Comparison of ENCODE assay signal across 1 fruit fly cellular context in the genomic region with DNA sequence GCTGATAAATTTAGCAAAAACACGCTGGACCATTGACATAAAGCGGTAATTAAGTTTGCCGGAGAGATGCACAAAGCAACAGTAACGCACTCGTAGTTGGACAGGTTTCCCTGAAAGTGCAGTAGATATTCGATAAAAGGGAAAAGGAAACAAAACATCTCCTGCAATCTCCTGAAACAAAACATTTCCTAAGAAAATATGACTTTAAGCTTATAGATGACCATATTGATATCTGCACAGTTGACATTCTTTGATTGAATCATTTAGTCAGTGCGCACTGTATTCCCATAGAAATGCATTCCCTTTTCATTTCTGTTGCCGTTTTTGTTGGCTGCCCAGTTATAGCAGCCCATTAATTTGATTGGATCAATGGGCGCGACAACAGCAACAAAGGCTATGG.
A peak's percentile ranks its signal among the peaks of the same experiment; 100 is the strongest.
TF ChIP-seq lines count a peak whose summit lies in the region.

No protein-coding gene starts in this region.

TF ChIP-seq in whole organism, embryonic, 481 proteins besides CTCF, POLR2A, EP300 and RAD21 (continued from another document and continues in another):
- TF ChIP-seq CG1647 (GFP tag; optimal IDR thresholded peaks at IDR 0.05; lab: Kevin White, UChicago) (no peak), chn (GFP tag; optimal IDR thresholded peaks at IDR 0.05; lab: Kevin White, UChicago) (peak; percentile 48), fd96Cb (tag; optimal IDR thresholded peaks at IDR 0.05; lab: Kevin White, UChicago) (peak; percentile 41), CG11093 (GFP tag; IDR thresholded peaks at IDR 0.05; lab: Robert Waterston, UW) (no peak), ash1 (GFP tag; optimal IDR thresholded peaks at IDR 0.05; lab: Kevin White, UChicago) (no peak), bsh (GFP tag; optimal IDR thresholded peaks at IDR 0.05; lab: Kevin White, UChicago) (peak; percentile 42 to 85), HHEX (GFP tag; optimal IDR thresholded peaks at IDR 0.05; lab: Kevin White, UChicago) (no peak), croc (GFP tag; conservative IDR thresholded peaks at IDR 0.05; lab: Robert Waterston, UW) (peak; percentile 58), CG10979 (tag; optimal IDR thresholded peaks at IDR 0.05; lab: Kevin White, UChicago) (peak; percentile 48), CG15073 (GFP tag; optimal IDR thresholded peaks at IDR 0.05; lab: Kevin White, UChicago) (no peak), btn (GFP tag; optimal IDR thresholded peaks at IDR 0.05; lab: Kevin White, UChicago) (peak; percentile 1), eve (GFP tag; optimal IDR thresholded peaks at IDR 0.05; lab: Kevin White, UChicago) (peak in 1 of 2 experiments; percentile 78), Sox100B (GFP tag; optimal IDR thresholded peaks at IDR 0.05; lab: Kevin White, UChicago) (peak; percentile 21), CG31365 (tag; optimal IDR thresholded peaks at IDR 0.05; lab: Kevin White, UChicago) (no peak), Ssrp (tag; optimal IDR thresholded peaks at IDR 0.05; lab: Kevin White, UChicago) (peak; percentile 76), tna (GFP tag; IDR thresholded peaks at IDR 0.05; lab: Robert Waterston, UW; ENCODE audit: partially characterized antibody) (no peak), dmrt99B (tag; optimal IDR thresholded peaks at IDR 0.05; lab: Kevin White, UChicago) (peak; percentile 49), pho (GFP tag; optimal IDR thresholded peaks at IDR 0.05; lab: Kevin White, UChicago) (no peak), CG12236 (GFP tag; optimal IDR thresholded peaks at IDR 0.05; lab: Kevin White, UChicago) (peak; percentile 23), ranshi (GFP tag; IDR thresholded peaks at IDR 0.05; lab: Robert Waterston, UW) (peak; percentile 30; the same call in 1 of the 2 replicates), CG9817 (tag; optimal IDR thresholded peaks at IDR 0.05; lab: Kevin White, UChicago) (peak; percentile 10), Chrac-16 (GFP tag; optimal IDR thresholded peaks at IDR 0.05; lab: Kevin White, UChicago) (peak; percentile 66), CG18619 (GFP tag; optimal IDR thresholded peaks at IDR 0.05; lab: Kevin White, UChicago) (peak; percentile 21), Sry-β (GFP tag; optimal IDR thresholded peaks at IDR 0.05; lab: Kevin White, UChicago) (no peak), ara (GFP tag; IDR thresholded peaks at IDR 0.05; lab: Robert Waterston, UW) (peak; percentile 70), CG30403 (GFP tag; optimal IDR thresholded peaks at IDR 0.05; lab: Kevin White, UChicago) (peak; percentile 16), tap (tag; optimal IDR thresholded peaks at IDR 0.05; lab: Kevin White, UChicago) (no peak), CG12391 (tag; optimal IDR thresholded peaks at IDR 0.05; lab: Kevin White, UChicago) (peak; percentile 62), psq (GFP tag; optimal IDR thresholded peaks at IDR 0.05; lab: Kevin White, UChicago) (no peak), NC2β (GFP tag; optimal IDR thresholded peaks at IDR 0.05; lab: Kevin White, UChicago) (peak; percentile 34), dysf (GFP tag; IDR thresholded peaks at IDR 0.05; lab: Robert Waterston, UW) (0 out of 3 replicates have a peak, but pooled peaks have one; percentile 43), unc-4 (GFP tag; IDR thresholded peaks at IDR 0.05; lab: Robert Waterston, UW; ENCODE audit: partially characterized antibody) (no peak), salm (tag; optimal IDR thresholded peaks at IDR 0.05; lab: Kevin White, UChicago) (peak; percentile 41), CG34422 (GFP tag; IDR thresholded peaks at IDR 0.05; lab: Robert Waterston, UW) (peak; percentile 13; the same call in 2 of the 3 replicates), CG33557 (GFP tag; optimal IDR thresholded peaks at IDR 0.05; lab: Kevin White, UChicago) (peak; percentile 60), zen (tag; optimal IDR thresholded peaks at IDR 0.05; lab: Kevin White, UChicago) (peak; percentile 35), Hr51 (GFP tag; optimal IDR thresholded peaks at IDR 0.05; lab: Kevin White, UChicago) (peak in 1 of 2 experiments; percentile 55), lmd (GFP tag; IDR thresholded peaks at IDR 0.05; lab: Robert Waterston, UW) (peak; percentile 66), run (tag; optimal IDR thresholded peaks at IDR 0.05; lab: Kevin White, UChicago) (peak; percentile 2), Hmx (GFP tag; optimal IDR thresholded peaks at IDR 0.05; lab: Kevin White, UChicago) (no peak), ATbp (GFP tag; optimal IDR thresholded peaks at IDR 0.05; lab: Kevin White, UChicago) (peak; percentile 74), sisA (GFP tag; IDR thresholded peaks at IDR 0.05; lab: Robert Waterston, UW) (peak; percentile 79), CG6791 (GFP tag; IDR thresholded peaks at IDR 0.05; lab: Robert Waterston, UW; ENCODE audit: partially characterized antibody) (no peak), ab (GFP tag; optimal IDR thresholded peaks at IDR 0.05; lab: Kevin White, UChicago) (peak; percentile 62), ase (GFP tag; IDR thresholded peaks at IDR 0.05; lab: Robert Waterston, UW) (0 out of 3 replicates have a peak, but pooled peaks have one; percentile 34), CG11723 (GFP tag; optimal IDR thresholded peaks at IDR 0.05; lab: Kevin White, UChicago) (peak; percentile 7), twi (tag; optimal IDR thresholded peaks at IDR 0.05; lab: Kevin White, UChicago) (peak; percentile 36), oc (tag; optimal IDR thresholded peaks at IDR 0.05; lab: Kevin White, UChicago) (peak; percentile 79), Awh (GFP tag; IDR thresholded peaks at IDR 0.05; lab: Robert Waterston, UW) (peak; percentile 90), az2 (GFP tag; optimal IDR thresholded peaks at IDR 0.05; lab: Kevin White, UChicago) (peak; percentile 80), hth (optimal IDR thresholded peaks at IDR 0.05; lab: Kevin White, UChicago) (no peak), emc (GFP tag; optimal IDR thresholded peaks at IDR 0.05; lab: Kevin White, UChicago) (no peak), CG17802 (tag; optimal IDR thresholded peaks at IDR 0.05; lab: Kevin White, UChicago) (no peak), pnt (GFP tag; optimal IDR thresholded peaks at IDR 0.05; lab: Kevin White, UChicago) (peak; percentile 42), Gug (GFP tag; IDR thresholded peaks at IDR 0.05; lab: Robert Waterston, UW) (peak; percentile 29; the same call in 2 of the 4 replicates), CG30431 (GFP tag; optimal IDR thresholded peaks at IDR 0.05; lab: Kevin White, UChicago) (no peak), CG9437 (GFP tag; optimal IDR thresholded peaks at IDR 0.05; lab: Kevin White, UChicago) (peak; percentile 2), mirr (GFP tag; optimal IDR thresholded peaks at IDR 0.05; lab: Kevin White, UChicago) (no peak), nmo (GFP tag; optimal IDR thresholded peaks at IDR 0.05; lab: Kevin White, UChicago) (peak; percentile 74), phol (tag; optimal IDR thresholded peaks at IDR 0.05; lab: Kevin White, UChicago) (peak; percentile 41), CG15696 (tag; optimal IDR thresholded peaks at IDR 0.05; lab: Kevin White, UChicago) (peak; percentile 59), CG17568 (GFP tag; optimal IDR thresholded peaks at IDR 0.05; lab: Kevin White, UChicago) (peak; percentile 6), CG12769 (tag; optimal IDR thresholded peaks at IDR 0.05; lab: Kevin White, UChicago) (peak; percentile 39), CG13775 (GFP tag; optimal IDR thresholded peaks at IDR 0.05; lab: Kevin White, UChicago) (peak; percentile 12), tx (GFP tag; optimal IDR thresholded peaks at IDR 0.05; lab: Kevin White, UChicago) (peak; percentile 39), CG1602 (GFP tag; optimal IDR thresholded peaks at IDR 0.05; lab: Kevin White, UChicago) (peak; percentile 50), Abd-B (GFP tag; optimal IDR thresholded peaks at IDR 0.05; lab: Kevin White, UChicago) (peak; percentile 6), CG8944 (GFP tag; optimal IDR thresholded peaks at IDR 0.05; lab: Kevin White, UChicago) (peak; percentile 49), gcm (GFP tag; optimal IDR thresholded peaks at IDR 0.05; lab: Kevin White, UChicago) (peak; percentile 34), CG2202 (tag; optimal IDR thresholded peaks at IDR 0.05; lab: Kevin White, UChicago) (peak; percentile 46), trh (GFP tag; optimal IDR thresholded peaks at IDR 0.05; lab: Kevin White, UChicago) (peak; percentile 7), CG17829 (tag; optimal IDR thresholded peaks at IDR 0.05; lab: Kevin White, UChicago) (peak; percentile 34), CG14860 (GFP tag; IDR thresholded peaks at IDR 0.05; lab: Robert Waterston, UW; ENCODE audit: partially characterized antibody) (no peak), Dek (tag; optimal IDR thresholded peaks at IDR 0.05; lab: Kevin White, UChicago) (no peak), Dip3 (GFP tag; optimal IDR thresholded peaks at IDR 0.05; lab: Kevin White, UChicago) (no peak), CG3847 (GFP tag; IDR thresholded peaks at IDR 0.05; lab: Robert Waterston, UW) (no peak), Mes4 (GFP tag; optimal IDR thresholded peaks at IDR 0.05; lab: Kevin White, UChicago) (peak; percentile 55), CG12659 (GFP tag; optimal IDR thresholded peaks at IDR 0.05; lab: Kevin White, UChicago) (peak; percentile 30), lola (GFP tag; optimal IDR thresholded peaks at IDR 0.05; lab: Kevin White, UChicago) (peak in 1 of 3 experiments; percentile 67), Bteb2 (GFP tag; optimal IDR thresholded peaks at IDR 0.05; lab: Kevin White, UChicago) (no peak), Med (GFP tag; lab: Kevin White, UChicago) (peak; percentile 92), Fer1 (GFP tag; optimal IDR thresholded peaks at IDR 0.05; lab: Kevin White, UChicago) (no peak), gem (tag; optimal IDR thresholded peaks at IDR 0.05; lab: Kevin White, UChicago) (peak; percentile 74), Camta (GFP tag; optimal IDR thresholded peaks at IDR 0.05; lab: Kevin White, UChicago) (no peak), Atf3 (GFP tag; optimal IDR thresholded peaks at IDR 0.05; lab: Kevin White, UChicago) (peak; percentile 21), Drgx (GFP tag; IDR thresholded peaks at IDR 0.05; lab: Robert Waterston, UW) (peak; percentile 37; the same call in 1 of the 2 replicates), H15 (GFP tag; IDR thresholded peaks at IDR 0.05; lab: Robert Waterston, UW) (peak; percentile 49; the same call in 1 of the 3 replicates), pzg (GFP tag; optimal IDR thresholded peaks at IDR 0.05; lab: Kevin White, UChicago) (no peak), Meics (GFP tag; optimal IDR thresholded peaks at IDR 0.05; lab: Kevin White, UChicago) (no peak), vvl (GFP tag; IDR thresholded peaks at IDR 0.05; lab: Robert Waterston, UW) (peak; percentile 80), amos (GFP tag; IDR thresholded peaks at IDR 0.05; lab: Robert Waterston, UW; ENCODE audit: partially characterized antibody) (no peak), CG2712 (tag; optimal IDR thresholded peaks at IDR 0.05; lab: Kevin White, UChicago) (peak; percentile 49), Trl (optimal IDR thresholded peaks at IDR 0.05; lab: Kevin White, UChicago) (no peak), Trl (GFP tag; optimal IDR thresholded peaks at IDR 0.05; lab: Kevin White, UChicago) (peak; percentile 1), al (GFP tag; IDR thresholded peaks at IDR 0.05; lab: Robert Waterston, UW) (no peak), HLH54F (GFP tag; optimal IDR thresholded peaks at IDR 0.05; lab: Kevin White, UChicago) (no peak), CG18262 (tag; optimal IDR thresholded peaks at IDR 0.05; lab: Kevin White, UChicago) (peak; percentile 55), CG14050 (GFP tag; IDR thresholded peaks at IDR 0.05; lab: Robert Waterston, UW) (peak; percentile 47; the same call in 1 of the 3 replicates), trem (tag; optimal IDR thresholded peaks at IDR 0.05; lab: Kevin White, UChicago) (no peak), ken (GFP tag; IDR thresholded peaks at IDR 0.05; lab: Robert Waterston, UW) (peak; percentile 84), Stat92E (GFP tag; optimal IDR thresholded peaks at IDR 0.05; lab: Kevin White, UChicago) (no peak), CG9215 (GFP tag; IDR thresholded peaks at IDR 0.05; lab: Robert Waterston, UW) (peak; percentile 34; the same call in 1 of the 2 replicates), maf-S (GFP tag; optimal IDR thresholded peaks at IDR 0.05; lab: Kevin White, UChicago) (peak; percentile 6), slp2 (GFP tag; optimal IDR thresholded peaks at IDR 0.05; lab: Kevin White, UChicago) (peak; percentile 38), CG13123 (GFP tag; optimal IDR thresholded peaks at IDR 0.05; lab: Kevin White, UChicago) (peak; percentile 10), ttk (GFP tag; IDR thresholded peaks at IDR 0.05; lab: Robert Waterston, UW) (peak; percentile 69), CG17912 (GFP tag; optimal IDR thresholded peaks at IDR 0.05; lab: Kevin White, UChicago) (no peak), CG9727 (GFP tag; optimal IDR thresholded peaks at IDR 0.05; lab: Kevin White, UChicago) (peak; percentile 31), CG13287 (GFP tag; IDR thresholded peaks at IDR 0.05; lab: Robert Waterston, UW; ENCODE audit: partially characterized antibody) (no peak), grau (tag; optimal IDR thresholded peaks at IDR 0.05; lab: Kevin White, UChicago) (peak; percentile 89), CG4707 (GFP tag; optimal IDR thresholded peaks at IDR 0.05; lab: Kevin White, UChicago) (peak; percentile 61), dpn (GFP tag; optimal IDR thresholded peaks at IDR 0.05; lab: Kevin White, UChicago) (peak in 1 of 2 experiments; percentile 62), tin (GFP tag; optimal IDR thresholded peaks at IDR 0.05; lab: Kevin White, UChicago) (no peak), CG12942 (GFP tag; optimal IDR thresholded peaks at IDR 0.05; lab: Kevin White, UChicago) (peak; percentile 40), Ada2b (GFP tag; IDR thresholded peaks at IDR 0.05; lab: Robert Waterston, UW) (0 out of 2 replicates have a peak, but pooled peaks have one; percentile 23), Ravus (GFP tag; IDR thresholded peaks at IDR 0.05; lab: Robert Waterston, UW) (no peak), onecut (GFP tag; IDR thresholded peaks at IDR 0.05; lab: Robert Waterston, UW) (peak; percentile 40), B-H2 (GFP tag; optimal IDR thresholded peaks at IDR 0.05; lab: Kevin White, UChicago) (no peak), Gsc (GFP tag; IDR thresholded peaks at IDR 0.05; lab: Robert Waterston, UW) (peak; percentile 42; the same call in 1 of the 2 replicates), CG17328 (GFP tag; IDR thresholded peaks at IDR 0.05; lab: Robert Waterston, UW) (peak; percentile 73), tup (GFP tag; optimal IDR thresholded peaks at IDR 0.05; lab: Kevin White, UChicago) (peak; percentile 42), CG17385 (GFP tag; optimal IDR thresholded peaks at IDR 0.05; lab: Kevin White, UChicago) (peak; percentile 46), ci (GFP tag; IDR thresholded peaks at IDR 0.05; lab: Robert Waterston, UW) (peak; percentile 92), ems (GFP tag; optimal IDR thresholded peaks at IDR 0.05; lab: Kevin White, UChicago) (no peak), ssp (GFP tag; IDR thresholded peaks at IDR 0.05; lab: Robert Waterston, UW) (no peak), zen2 (GFP tag; IDR thresholded peaks at IDR 0.05; lab: Robert Waterston, UW; ENCODE audit: partially characterized antibody) (no peak)
